Fruit fly (Drosophila melanogaster) whole organism, wandering third instar larva: ENCODE results near the gene TM9SF3.

ENCODE experiments used
- Abd-B ChIP-seq: fragments of >200 bp; optimal IDR thresholded peaks from 2 replicates; lab custom pipeline; 2017; ENCODE audit warnings: missing biosample characterization, missing genetic modification characterization
- CG32264 ChIP-seq: fragments of 200-800 bp; sonication (Bioruptor generic); optimal IDR thresholded peaks from 2 replicates; lab custom pipeline; 2016; ENCODE audit warnings: missing biosample characterization, missing genetic modification characterization
- CG9705 ChIP-seq: fragments of 200-800 bp; sonication (Bioruptor generic); optimal IDR thresholded peaks from 2 replicates; lab custom pipeline; 2018; ENCODE audit warnings: missing biosample characterization, mild to moderate bottlenecking, missing genetic modification characterization
- CrebA ChIP-seq: fragments of 200-800 bp; sonication (Bioruptor generic); optimal IDR thresholded peaks from 2 replicates; lab custom pipeline; 2016; ENCODE audit warnings: missing biosample characterization, mild to moderate bottlenecking, missing genetic modification characterization, borderline replicate concordance
- Dfd ChIP-seq: fragments of >200 bp; optimal IDR thresholded peaks from 2 replicates; lab custom pipeline; 2017; ENCODE audit warnings: missing biosample characterization, missing genetic modification characterization
- Dif ChIP-seq: fragments of 200-275, 200-300 bp; sonication (Bioruptor generic); optimal IDR thresholded peaks from 2 replicates; lab custom pipeline; 2018; ENCODE audit warnings: missing biosample characterization, missing genetic modification characterization; ENCODE audit not compliant: partially characterized antibody
- GATAd ChIP-seq: sonication (Bioruptor generic); optimal IDR thresholded peaks from 2 replicates; lab custom pipeline; 2016; ENCODE audit warnings: missing biosample characterization, missing genetic modification characterization
- HLH106 ChIP-seq: fragments of 200-800 bp; optimal IDR thresholded peaks from 3 replicates; lab custom pipeline; 2019; ENCODE audit warnings: missing biosample characterization, mild to moderate bottlenecking, missing genetic modification characterization, moderate library complexity
- Hr78 ChIP-seq: fragments of >200 bp; optimal IDR thresholded peaks from 2 replicates; lab custom pipeline; 2017; ENCODE audit warnings: missing biosample characterization, missing genetic modification characterization
- Hr83 ChIP-seq: fragments of 200-300 bp; sonication (Bioruptor generic); optimal IDR thresholded peaks from 2 replicates; lab custom pipeline; 2016; ENCODE audit warnings: missing biosample characterization, mild to moderate bottlenecking, missing genetic modification characterization, moderate library complexity; ENCODE audit not compliant: poor library complexity, severe bottlenecking
- Jra ChIP-seq: sonication (Bioruptor generic); optimal IDR thresholded peaks from 2 replicates; lab custom pipeline; 2016; ENCODE audit warnings: missing biosample characterization, missing genetic modification characterization
- Mio ChIP-seq: sonication (Bioruptor generic); optimal IDR thresholded peaks from 2 replicates; lab custom pipeline; 2016; ENCODE audit warnings: missing biosample characterization, missing genetic modification characterization
- Myc ChIP-seq: fragments of >200 bp; optimal IDR thresholded peaks from 2 replicates; lab custom pipeline; 2017
- N ChIP-seq: fragments of >200 bp; optimal IDR thresholded peaks from 2 replicates; lab custom pipeline; 2018; ENCODE audit warnings: missing biosample characterization, missing external identifiers, missing genetic modification characterization
- OdsH ChIP-seq: fragments of 200-800 bp; sonication (Bioruptor generic); optimal IDR thresholded peaks from 2 replicates; lab custom pipeline; 2016; ENCODE audit warnings: missing biosample characterization, mild to moderate bottlenecking, missing genetic modification characterization
- Rel ChIP-seq, 2 experiments: fragments of 200-800 bp; sonication (Bioruptor generic) in 1 of 2; optimal IDR thresholded peaks; 2 replicates in 1 of 2; 3 replicates in 1 of 2; lab custom pipeline; 2016 to 2019; ENCODE audit warnings: mild to moderate bottlenecking in 2 of 2, missing biosample characterization in 2 of 2, missing genetic modification characterization in 2 of 2, moderate library complexity in 1 of 2
- Sp1 ChIP-seq: fragments of 200-800 bp; sonication (Bioruptor generic); optimal IDR thresholded peaks from 3 replicates; lab custom pipeline; 2019; ENCODE audit warnings: missing biosample characterization, mild to moderate bottlenecking, missing genetic modification characterization, moderate library complexity
- Vsx2 ChIP-seq: fragments of 200-300, 225-300 bp; sonication (Bioruptor generic); optimal IDR thresholded peaks from 2 replicates; lab custom pipeline; 2018; ENCODE audit warnings: missing biosample characterization, missing genetic modification characterization; ENCODE audit not compliant: partially characterized antibody
- br ChIP-seq: fragments of 200-800 bp; sonication (Bioruptor generic); optimal IDR thresholded peaks from 2 replicates; lab custom pipeline; 2016; ENCODE audit warnings: missing biosample characterization, missing genetic modification characterization
- brk ChIP-seq: fragments of 200-800 bp; sonication (Bioruptor generic); optimal IDR thresholded peaks from 2 replicates; lab custom pipeline; 2016; ENCODE audit warnings: missing biosample characterization, mild to moderate bottlenecking, missing genetic modification characterization
- dl ChIP-seq, 2 experiments: fragments of 175-275, 200-275 bp in 1 of 2; fragments of 200-275 bp in 1 of 2; sonication (Bioruptor generic); optimal IDR thresholded peaks; lab custom pipeline; 2018; ENCODE audit warnings: mild to moderate bottlenecking in 2 of 2, missing biosample characterization in 2 of 2, missing genetic modification characterization in 2 of 2, moderate library complexity in 2 of 2; ENCODE audit not compliant: partially characterized antibody in 2 of 2, insufficient read depth in 1 of 2
- dmrt93B ChIP-seq: fragments of 200-800 bp; sonication (Bioruptor generic); optimal IDR thresholded peaks from 2 replicates; lab custom pipeline; 2018; ENCODE audit warnings: missing biosample characterization, mild to moderate bottlenecking, missing genetic modification characterization
- dsf ChIP-seq: sonication (Bioruptor generic); optimal IDR thresholded peaks from 2 replicates; lab custom pipeline; 2016; ENCODE audit warnings: missing biosample characterization, missing genetic modification characterization, borderline replicate concordance
- ey ChIP-seq: fragments of 200-800 bp; sonication (Bioruptor generic); optimal IDR thresholded peaks from 2 replicates; lab custom pipeline; 2016; ENCODE audit warnings: missing biosample characterization, missing genetic modification characterization
- foxo ChIP-seq, 2 experiments: fragments of 200-800 bp; sonication (Bioruptor generic); optimal IDR thresholded peaks; 2 replicates in 1 of 2; 3 replicates in 1 of 2; lab custom pipeline; 2016 to 2017; ENCODE audit warnings: missing biosample characterization in 2 of 2, missing genetic modification characterization in 2 of 2
- fru ChIP-seq: fragments of 200-800 bp; sonication (Bioruptor generic); optimal IDR thresholded peaks from 3 replicates; lab custom pipeline; 2016; ENCODE audit warnings: missing biosample characterization, mild to moderate bottlenecking, missing genetic modification characterization
- h ChIP-seq: fragments of 200-800 bp; sonication (Bioruptor generic); optimal IDR thresholded peaks from 3 replicates; lab custom pipeline; 2016; ENCODE audit warnings: missing biosample characterization, mild to moderate bottlenecking, missing genetic modification characterization
- jim ChIP-seq: fragments of 175-275, 200-325 bp; sonication (Bioruptor generic); optimal IDR thresholded peaks from 2 replicates; lab custom pipeline; 2016; ENCODE audit warnings: missing biosample characterization, mild to moderate bottlenecking, missing genetic modification characterization
- lola ChIP-seq: fragments of >200 bp; optimal IDR thresholded peaks from 2 replicates; lab custom pipeline; 2017; ENCODE audit warnings: missing biosample characterization, missing genetic modification characterization
- pan ChIP-seq: fragments of >200 bp; optimal IDR thresholded peaks from 2 replicates; lab custom pipeline; 2017
- psq ChIP-seq: fragments of 200-800 bp; sonication (Bioruptor generic); optimal IDR thresholded peaks from 3 replicates; lab custom pipeline; 2017; ENCODE audit warnings: missing biosample characterization, mild to moderate bottlenecking, missing genetic modification characterization, moderate library complexity
- rgr ChIP-seq: fragments of 200-800 bp; sonication (Bioruptor generic); optimal IDR thresholded peaks from 3 replicates; lab custom pipeline; 2016; ENCODE audit warnings: missing biosample characterization, mild to moderate bottlenecking, missing genetic modification characterization
- sage ChIP-seq: fragments of 200-800 bp; sonication (Bioruptor generic); optimal IDR thresholded peaks from 2 replicates; lab custom pipeline; 2016; ENCODE audit warnings: missing biosample characterization, mild to moderate bottlenecking, missing genetic modification characterization
- sv ChIP-seq: fragments of 200-800 bp; sonication (Bioruptor generic); optimal IDR thresholded peaks from 3 replicates; lab custom pipeline; 2016; ENCODE audit warnings: missing biosample characterization, missing genetic modification characterization
- tai ChIP-seq: sonication (Bioruptor generic); optimal IDR thresholded peaks from 2 replicates; lab custom pipeline; 2016; ENCODE audit warnings: missing biosample characterization, missing genetic modification characterization
- usp ChIP-seq: fragments of >200 bp; optimal IDR thresholded peaks from 2 replicates; lab custom pipeline; 2017; ENCODE audit warnings: missing biosample characterization, missing genetic modification characterization
- woc ChIP-seq: sonication (Bioruptor generic); optimal IDR thresholded peaks from 2 replicates; lab custom pipeline; 2016; ENCODE audit warnings: missing biosample characterization, mild to moderate bottlenecking, missing genetic modification characterization

The TM9SF3 gene

DNA sequence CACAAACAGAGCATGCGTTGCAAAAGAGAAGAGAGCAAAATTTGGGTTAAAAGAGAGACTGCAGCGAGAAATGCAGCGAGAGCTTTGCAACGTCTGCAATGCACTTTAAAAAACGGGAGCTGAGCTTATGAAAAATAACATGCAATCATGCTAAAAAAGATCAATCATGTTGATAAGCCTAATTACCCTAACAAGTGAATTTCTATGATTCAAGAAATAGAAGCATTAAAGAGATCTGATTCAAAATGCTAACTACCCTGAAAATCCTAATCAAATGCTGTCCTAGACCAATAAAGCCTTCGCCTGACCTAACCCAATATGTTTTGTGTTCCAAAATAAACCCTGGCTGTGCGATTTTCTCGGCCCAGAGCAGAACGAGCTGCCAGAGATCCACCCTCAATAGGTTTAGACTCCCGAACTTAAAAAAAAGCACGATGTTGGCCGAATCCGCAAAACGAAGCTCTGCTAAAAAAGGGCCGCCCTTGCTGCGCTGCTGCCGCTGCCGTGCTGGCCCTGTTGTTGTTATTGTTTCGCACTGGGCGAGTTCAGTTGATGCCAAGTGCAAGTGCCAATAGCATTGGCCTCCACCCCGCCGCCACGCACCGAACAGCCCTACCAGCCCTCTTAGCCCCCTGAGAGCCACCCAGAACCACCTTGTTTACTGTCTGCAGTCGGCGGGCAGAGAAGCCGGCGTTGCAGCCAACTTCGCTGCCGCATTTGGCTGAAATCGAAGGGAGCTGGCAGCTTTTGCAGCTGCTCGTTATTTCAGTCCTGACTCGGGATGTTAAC, 31.7 kb upstream of the TM9SF3 start:
- TF ChIP-seq fru (GFP tag; lab: Kevin White, UChicago): peak; percentile 4
- peak in 1 of 2 experiments; percentile 4 for TF ChIP-seq foxo (GFP tag; optimal IDR thresholded peaks at IDR 0.05; lab: Kevin White, UChicago)
- no peak for TF ChIP-seq sv (GFP tag; lab: Kevin White, UChicago)
- TF ChIP-seq HLH106 (tag; lab: Kevin White, UChicago): no peak

DNA sequence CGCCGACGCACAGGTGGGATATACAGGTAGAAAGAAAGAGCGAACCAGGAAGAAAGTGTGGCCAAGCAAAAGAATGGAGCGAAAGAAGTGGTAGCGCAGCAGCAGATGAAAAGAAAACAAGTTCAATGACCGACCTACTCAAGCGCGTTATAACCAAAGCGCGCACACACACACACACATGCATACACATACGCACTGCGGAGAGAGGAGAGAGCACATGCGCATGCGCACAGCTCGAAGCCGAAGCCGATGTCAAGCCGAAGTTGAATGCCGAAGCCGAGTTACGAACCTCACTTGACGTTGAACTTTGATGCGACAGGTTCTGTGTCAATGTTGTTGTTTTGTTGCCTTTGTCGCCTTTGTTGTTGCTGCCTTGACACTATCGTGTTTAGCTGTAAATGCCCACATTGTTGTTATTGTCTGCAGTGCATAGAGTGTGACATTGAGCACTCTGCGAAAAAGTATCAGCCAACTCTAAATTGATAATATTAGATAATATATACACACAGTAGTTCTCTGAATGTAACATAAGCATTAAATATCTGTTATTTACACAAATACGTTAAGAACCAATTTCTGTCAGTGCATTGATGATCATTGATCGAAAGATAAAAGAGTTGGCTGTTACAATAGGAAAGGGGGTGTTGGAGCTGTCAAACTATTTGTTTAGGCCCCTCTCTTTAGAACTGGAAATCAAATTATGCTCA, 30.6 kb upstream of the TM9SF3 start:
- no peak for TF ChIP-seq tai (GFP tag; lab: Kevin White, UChicago)
- TF ChIP-seq brk (GFP tag; lab: Kevin White, UChicago): no peak
- no peak for TF ChIP-seq Rel (GFP tag; optimal IDR thresholded peaks at IDR 0.05; lab: Kevin White, UChicago)
- TF ChIP-seq Rel (tag; optimal IDR thresholded peaks at IDR 0.05; lab: Kevin White, UChicago): no peak
- TF ChIP-seq dl (GFP tag; optimal IDR thresholded peaks at IDR 0.05; lab: Kevin White, UChicago; ENCODE audit: insufficient read depth in 1 of 2, partially characterized antibody in 2 of 2): peak in 1 of 2 experiments; percentile 26
- TF ChIP-seq Dif (GFP tag; lab: Kevin White, UChicago): peak; percentile 27
- TF ChIP-seq OdsH (GFP tag; lab: Kevin White, UChicago): no peak
- TF ChIP-seq Sp1 (GFP tag; lab: Kevin White, UChicago): no peak
- TF ChIP-seq Myc: no peak
- no peak for TF ChIP-seq fru (GFP tag; lab: Kevin White, UChicago)
- TF ChIP-seq Mio (GFP tag; lab: Kevin White, UChicago): no peak
- no peak for TF ChIP-seq HLH106 (tag; lab: Kevin White, UChicago)
- TF ChIP-seq dsf (GFP tag; lab: Kevin White, UChicago): no peak
- TF ChIP-seq psq: peak; percentile 78
- no peak for TF ChIP-seq woc
- no peak for TF ChIP-seq ey
- no peak for TF ChIP-seq CrebA
- peak; percentile 66 for TF ChIP-seq Dfd (GFP tag; lab: Kevin White, UChicago)
- TF ChIP-seq h (GFP tag; lab: Kevin White, UChicago): no peak
- TF ChIP-seq dmrt93B: no peak
- TF ChIP-seq N: no peak
- TF ChIP-seq pan (lab: Kevin White, UChicago): no peak
- no peak for TF ChIP-seq Jra

DNA sequence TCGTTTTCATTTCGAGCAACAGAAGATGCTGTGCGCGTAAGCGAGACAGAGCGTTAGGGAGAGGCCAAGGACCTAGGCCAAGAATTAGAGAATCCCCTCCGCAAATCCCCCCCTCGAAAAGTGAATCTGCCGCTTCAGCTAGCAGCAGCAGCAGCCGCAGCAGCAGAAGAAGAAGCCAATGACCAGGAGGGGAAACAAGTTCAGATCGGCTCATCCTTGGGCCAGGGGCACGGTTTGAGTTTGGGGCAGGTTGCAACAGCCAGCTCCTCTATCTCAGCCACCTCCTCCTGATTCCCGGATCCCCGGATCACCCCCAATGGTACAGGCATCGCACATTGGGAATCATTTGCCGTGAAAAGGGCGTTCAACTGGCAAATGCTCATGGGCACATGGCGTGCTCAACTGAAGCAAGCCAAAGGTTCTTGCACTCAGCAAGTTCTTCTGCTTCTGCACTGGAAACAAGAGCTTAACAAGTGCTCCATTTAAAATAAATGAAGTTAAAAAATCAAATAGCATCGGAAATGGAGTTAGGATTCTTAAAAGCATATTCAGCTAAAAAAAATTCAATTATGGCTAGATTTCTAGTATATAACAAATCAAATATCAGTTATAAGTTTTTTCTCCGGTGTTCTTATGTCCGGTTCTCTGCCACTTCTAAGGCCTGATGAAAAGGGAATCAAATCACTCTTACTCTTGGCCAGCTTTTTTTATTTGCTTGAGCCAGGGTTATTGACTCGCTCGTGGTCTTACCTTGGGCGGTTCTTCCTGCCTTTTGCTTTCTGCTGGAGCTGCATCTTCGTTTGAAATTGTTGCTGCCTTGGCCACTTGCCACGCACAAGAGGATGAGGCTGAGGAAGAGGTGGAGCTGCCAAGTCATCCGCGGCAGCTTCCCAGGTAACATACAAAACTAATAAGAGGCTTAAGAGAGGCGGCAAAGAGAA, 29.7 kb upstream of the TM9SF3 start:
- peak; percentile 63 for TF ChIP-seq tai (GFP tag; lab: Kevin White, UChicago)
- peak; percentile 91 for TF ChIP-seq HLH106 (tag; lab: Kevin White, UChicago)
- no peak for TF ChIP-seq Dfd (GFP tag; lab: Kevin White, UChicago)
- no peak for TF ChIP-seq Mio (GFP tag; lab: Kevin White, UChicago)
- peak; percentile 77 for TF ChIP-seq Sp1 (GFP tag; lab: Kevin White, UChicago)
- TF ChIP-seq dl (GFP tag; optimal IDR thresholded peaks at IDR 0.05; lab: Kevin White, UChicago; ENCODE audit: insufficient read depth in 1 of 2, partially characterized antibody in 2 of 2): no peak
- peak; percentile 17 for TF ChIP-seq brk (GFP tag; lab: Kevin White, UChicago)
- peak; percentile 41 for TF ChIP-seq CrebA
- no peak for TF ChIP-seq pan (lab: Kevin White, UChicago)
- TF ChIP-seq woc: peak; percentile 84
- peak; percentile 72 for TF ChIP-seq rgr (GFP tag; lab: Kevin White, UChicago)
- TF ChIP-seq CG9705 (GFP tag; lab: Kevin White, UChicago): peak; percentile 58
- no peak for TF ChIP-seq dsf (GFP tag; lab: Kevin White, UChicago)
- no peak for TF ChIP-seq usp (GFP tag; lab: Kevin White, UChicago)
- TF ChIP-seq psq: no peak
- TF ChIP-seq Hr78 (GFP tag; lab: Kevin White, UChicago): no peak
- TF ChIP-seq Rel (GFP tag; optimal IDR thresholded peaks at IDR 0.05; lab: Kevin White, UChicago): no peak
- TF ChIP-seq Rel (tag; optimal IDR thresholded peaks at IDR 0.05; lab: Kevin White, UChicago): peak; percentile 41
- peak; percentile 68 for TF ChIP-seq dmrt93B
- no peak for TF ChIP-seq Vsx2 (GFP tag; lab: Kevin White, UChicago)
- no peak for TF ChIP-seq CG32264 (GFP tag; lab: Kevin White, UChicago)
- no peak for TF ChIP-seq jim (GFP tag; lab: Kevin White, UChicago)
- TF ChIP-seq Myc: no peak
- no peak for TF ChIP-seq sv (GFP tag; lab: Kevin White, UChicago)
- peak; percentile 87 for TF ChIP-seq sage (GFP tag; lab: Kevin White, UChicago)
- peak; percentile 71 for TF ChIP-seq Jra
- TF ChIP-seq GATAd (GFP tag; lab: Kevin White, UChicago): no peak
- TF ChIP-seq h (GFP tag; lab: Kevin White, UChicago): peak; percentile 75
- peak; percentile 38 for TF ChIP-seq Hr83 (GFP tag; lab: Kevin White, UChicago)
- TF ChIP-seq foxo (GFP tag; optimal IDR thresholded peaks at IDR 0.05; lab: Kevin White, UChicago): peak in 1 of 2 experiments; percentile 91
- no peak for TF ChIP-seq Abd-B (GFP tag; lab: Kevin White, UChicago)
- peak; percentile 77 for TF ChIP-seq ey
- TF ChIP-seq lola (GFP tag; lab: Kevin White, UChicago): no peak
- peak; percentile 72 for TF ChIP-seq OdsH (GFP tag; lab: Kevin White, UChicago)
- peak; percentile 87 for TF ChIP-seq br
- peak; percentile 91 for TF ChIP-seq fru (GFP tag; lab: Kevin White, UChicago)
